Fruit fly (Drosophila melanogaster): ENCODE data around the gene Cyp9f3.

Cyp9f3 gene

DNA sequence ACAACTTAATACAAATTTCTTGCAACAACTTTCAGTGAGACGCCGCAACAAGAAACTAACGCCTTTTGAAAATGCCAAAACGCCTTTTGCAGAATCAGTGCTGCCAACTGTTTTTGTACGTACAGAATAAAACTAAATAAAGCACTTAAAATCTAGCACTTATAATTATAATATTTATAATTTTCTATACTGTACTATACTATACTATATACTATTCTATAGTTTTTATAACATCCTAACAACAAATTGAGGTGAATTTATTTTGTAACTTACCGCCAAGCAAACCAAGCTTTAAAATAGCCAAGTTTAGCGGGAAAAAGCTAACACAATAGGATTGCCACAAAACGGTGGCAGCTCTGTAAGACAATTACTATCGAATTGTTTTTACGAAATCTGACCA is 35.0 kb upstream of the Cyp9f3 start, which contains the start of the genes Aos1 and Srlp (continued):
- TF ChIP-seq knrl (GFP tag; IDR thresholded peaks at IDR 0.05; ENCODE audit: partially characterized antibody) (0 out of 3 replicates have a peak, but pooled peaks have one; percentile 36), CG17186 (GFP tag; optimal IDR thresholded peaks at IDR 0.05) (peak; percentile 21), CG14050 (GFP tag; IDR thresholded peaks at IDR 0.05) (no peak), CG9437 (GFP tag; optimal IDR thresholded peaks at IDR 0.05) (peak; percentile 51), Fer2 (tag; optimal IDR thresholded peaks at IDR 0.05) (peak; percentile 34), CG12071 (GFP tag; optimal IDR thresholded peaks at IDR 0.05) (no peak), Ptx1 (GFP tag; IDR thresholded peaks at IDR 0.05) (peak; percentile 46), CG2120 (GFP tag; optimal IDR thresholded peaks at IDR 0.05) (peak; percentile 42), HHEX (GFP tag; optimal IDR thresholded peaks at IDR 0.05) (peak; percentile 17), CG1603 (tag; optimal IDR thresholded peaks at IDR 0.05) (peak; percentile 9), Optix (GFP tag; IDR thresholded peaks at IDR 0.05) (no peak), CG15696 (tag; optimal IDR thresholded peaks at IDR 0.05) (peak; percentile 62), CG32532 (GFP tag; IDR thresholded peaks at IDR 0.05) (peak; percentile 47; the same call in 1 of the 2 replicates), CG8290 (GFP tag; optimal IDR thresholded peaks at IDR 0.05) (peak; percentile 19), CG8290 (tag; optimal IDR thresholded peaks at IDR 0.05) (no peak), CG18011 (GFP tag; optimal IDR thresholded peaks at IDR 0.05) (peak; percentile 11), Asciz (GFP tag; optimal IDR thresholded peaks at IDR 0.05) (no peak), CG12299 (tag; optimal IDR thresholded peaks at IDR 0.05) (peak; percentile 20), Max (GFP tag; optimal IDR thresholded peaks at IDR 0.05) (peak; percentile 56), CG12744 (GFP tag; optimal IDR thresholded peaks at IDR 0.05) (no peak), nau (GFP tag; optimal IDR thresholded peaks at IDR 0.05) (no peak), sug (tag; optimal IDR thresholded peaks at IDR 0.05) (peak; percentile 79), Ssrp (tag; optimal IDR thresholded peaks at IDR 0.05) (peak; percentile 48), CG1647 (GFP tag; optimal IDR thresholded peaks at IDR 0.05) (peak; percentile 6), gfzf (GFP tag; optimal IDR thresholded peaks at IDR 0.05) (peak; percentile 74), CoRest (tag; optimal IDR thresholded peaks at IDR 0.05) (peak; percentile 83), CG4617 (GFP tag; optimal IDR thresholded peaks at IDR 0.05; ENCODE audit: borderline replicate concordance) (peak; percentile 72), HmgZ (tag; optimal IDR thresholded peaks at IDR 0.05) (peak; percentile 51), zfh2 (GFP tag; optimal IDR thresholded peaks at IDR 0.05) (peak; percentile 18), Abd-B (GFP tag; optimal IDR thresholded peaks at IDR 0.05) (peak; percentile 62), Ets65A (GFP tag) (peak; percentile 52), CG12942 (GFP tag; optimal IDR thresholded peaks at IDR 0.05) (peak; percentile 52), CG12391 (tag; optimal IDR thresholded peaks at IDR 0.05) (peak; percentile 81), Med (GFP tag) (peak; percentile 52), nom (GFP tag; optimal IDR thresholded peaks at IDR 0.05) (peak; percentile 43), CG17912 (GFP tag; optimal IDR thresholded peaks at IDR 0.05) (peak; percentile 3), CG7786 (GFP tag; optimal IDR thresholded peaks at IDR 0.05) (no peak), CG14710 (tag; optimal IDR thresholded peaks at IDR 0.05) (peak; percentile 86), unpg (GFP tag; optimal IDR thresholded peaks at IDR 0.05) (peak; percentile 58), CG14667 (GFP tag; IDR thresholded peaks at IDR 0.05) (0 out of 2 replicates have a peak, but pooled peaks have one; percentile 20), CG7372 (GFP tag; IDR thresholded peaks at IDR 0.05) (no peak), CG10209 (GFP tag; optimal IDR thresholded peaks at IDR 0.05) (peak; percentile 34), wor (GFP tag; IDR thresholded peaks at IDR 0.05) (no peak), CG12155 (GFP tag; optimal IDR thresholded peaks at IDR 0.05) (peak; percentile 43), CG15514 (GFP tag; optimal IDR thresholded peaks at IDR 0.05) (peak; percentile 58), onecut (GFP tag; IDR thresholded peaks at IDR 0.05) (no peak), lbe (GFP tag; optimal IDR thresholded peaks at IDR 0.05) (peak; percentile 51), CG13123 (GFP tag; optimal IDR thresholded peaks at IDR 0.05) (peak; percentile 19), Sox100B (GFP tag; optimal IDR thresholded peaks at IDR 0.05) (no peak), CG11456 (GFP tag; IDR thresholded peaks at IDR 0.05) (no peak)

Data from whole organism, embryonic.